Fruit fly (Drosophila melanogaster): ENCODE data around the gene Cpr67B.
A peak's percentile ranks its signal among the peaks of the same experiment; 100 is the strongest.

Cpr67B gene

dm6 chr3L:9422636-9423419 lies 18.2 kb downstream of the Cpr67B start, which contains the start of gene aay (continued):
- peak; percentile 100 for TF ChIP-seq Sox102F (GFP tag; optimal IDR thresholded peaks at IDR 0.05)
- peak; percentile 21 for TF ChIP-seq Dp (GFP tag; optimal IDR thresholded peaks at IDR 0.05)
- TF ChIP-seq zfh1 (GFP tag; IDR thresholded peaks at IDR 0.05), result peak; percentile 99
- peak; percentile 99 for TF ChIP-seq Hr3 (GFP tag; optimal IDR thresholded peaks at IDR 0.05)
- peak; percentile 63 for TF ChIP-seq CG13287 (GFP tag; IDR thresholded peaks at IDR 0.05; ENCODE audit: partially characterized antibody)
- TF ChIP-seq CG12219 (GFP tag; optimal IDR thresholded peaks at IDR 0.05), result peak; percentile 98
- peak; percentile 97 for TF ChIP-seq CG6272 (GFP tag; IDR thresholded peaks at IDR 0.05)
- TF ChIP-seq nmo (GFP tag; optimal IDR thresholded peaks at IDR 0.05), result peak; percentile 99
- TF ChIP-seq kah (GFP tag; optimal IDR thresholded peaks at IDR 0.05), result peak; percentile 97
- TF ChIP-seq CrebB (tag; optimal IDR thresholded peaks at IDR 0.05), result peak; percentile 99
- TF ChIP-seq CG14441 (GFP tag; IDR thresholded peaks at IDR 0.05), result peak; percentile 98
- peak; percentile 97 for TF ChIP-seq Awh (GFP tag; IDR thresholded peaks at IDR 0.05)
- no peak for TF ChIP-seq Tbp (GFP tag; optimal IDR thresholded peaks at IDR 0.05)
- peak; percentile 97 for TF ChIP-seq klu (GFP tag; IDR thresholded peaks at IDR 0.05)
- TF ChIP-seq CG17385 (GFP tag; optimal IDR thresholded peaks at IDR 0.05), result peak; percentile 98
- peak; percentile 97 for TF ChIP-seq H2.0 (GFP tag; IDR thresholded peaks at IDR 0.05)
- peak; percentile 97 for TF ChIP-seq Vsx1 (GFP tag; optimal IDR thresholded peaks at IDR 0.05)
- TF ChIP-seq NfI (GFP tag; optimal IDR thresholded peaks at IDR 0.05), result peak; percentile 99
- TF ChIP-seq CG31365 (tag; optimal IDR thresholded peaks at IDR 0.05), result peak; percentile 90
- peak; percentile 99 for TF ChIP-seq Xrp1 (GFP tag; IDR thresholded peaks at IDR 0.05)
- TF ChIP-seq CG17568 (GFP tag; optimal IDR thresholded peaks at IDR 0.05), result peak; percentile 99
- TF ChIP-seq CG12236 (GFP tag; optimal IDR thresholded peaks at IDR 0.05), result peak; percentile 97
- TF ChIP-seq CG1792 (GFP tag; optimal IDR thresholded peaks at IDR 0.05), result peak; percentile 97
- peak; percentile 97 for TF ChIP-seq lbe (GFP tag; optimal IDR thresholded peaks at IDR 0.05)
- peak; percentile 90 for TF ChIP-seq Poxn (GFP tag; IDR thresholded peaks at IDR 0.05)
- TF ChIP-seq trh (GFP tag; optimal IDR thresholded peaks at IDR 0.05), result peak; percentile 97
- TF ChIP-seq slp2 (GFP tag; optimal IDR thresholded peaks at IDR 0.05), result peak; percentile 98
- peak; percentile 100 for TF ChIP-seq gsb-n (tag; optimal IDR thresholded peaks at IDR 0.05)
- TF ChIP-seq ara (GFP tag; IDR thresholded peaks at IDR 0.05), result peak; percentile 98
- TF ChIP-seq CG17186 (GFP tag; optimal IDR thresholded peaks at IDR 0.05), result peak; percentile 92
- TF ChIP-seq mirr (GFP tag; optimal IDR thresholded peaks at IDR 0.05), result peak; percentile 90
- TF ChIP-seq CG12942 (GFP tag; optimal IDR thresholded peaks at IDR 0.05), result peak; percentile 99
- peak; percentile 98 for TF ChIP-seq CG6689 (GFP tag; IDR thresholded peaks at IDR 0.05)
- TF ChIP-seq p53 (GFP tag; optimal IDR thresholded peaks at IDR 0.05), result peak; percentile 47
- TF ChIP-seq YL-1 (GFP tag; optimal IDR thresholded peaks at IDR 0.05), result peak; percentile 97
- peak; percentile 95 for TF ChIP-seq repo (GFP tag; optimal IDR thresholded peaks at IDR 0.05)
- peak; percentile 98 for TF ChIP-seq CG6765 (GFP tag; optimal IDR thresholded peaks at IDR 0.05)
- peak; percentile 99 for TF ChIP-seq grau (tag; optimal IDR thresholded peaks at IDR 0.05)
- TF ChIP-seq bigmax (GFP tag; optimal IDR thresholded peaks at IDR 0.05), result peak; percentile 82
- TF ChIP-seq unpg (GFP tag; optimal IDR thresholded peaks at IDR 0.05), result peak; percentile 99
- peak; percentile 92 for TF ChIP-seq CG4282 (GFP tag; optimal IDR thresholded peaks at IDR 0.05)
- peak; percentile 97 for TF ChIP-seq pb (GFP tag; optimal IDR thresholded peaks at IDR 0.05)
- peak; percentile 98 for TF ChIP-seq CG15011 (GFP tag; optimal IDR thresholded peaks at IDR 0.05)
- peak; percentile 99 for TF ChIP-seq CG4424 (GFP tag; optimal IDR thresholded peaks at IDR 0.05)
- TF ChIP-seq dan (GFP tag; IDR thresholded peaks at IDR 0.05), result peak; percentile 96
- TF ChIP-seq cato (GFP tag; optimal IDR thresholded peaks at IDR 0.05; ENCODE audit: borderline replicate concordance), result peak; percentile 97
- TF ChIP-seq CG30403 (GFP tag; optimal IDR thresholded peaks at IDR 0.05), result peak; percentile 99
- peak; percentile 94 for TF ChIP-seq Bdp1 (GFP tag; optimal IDR thresholded peaks at IDR 0.05)
- TF ChIP-seq oc (tag; optimal IDR thresholded peaks at IDR 0.05), result peak; percentile 99
- peak; percentile 66 for TF ChIP-seq Sry-δ (GFP tag; optimal IDR thresholded peaks at IDR 0.05)
